Fruit fly (Drosophila melanogaster) whole organism, pupa: ENCODE results near the gene CG43085.

Experiments used
- CG12605 ChIP-seq: fragments of 200-800 bp; sonication (Bioruptor generic); IDR thresholded peaks from 2 replicates; pipeline ENCODE4 v1.3.6; 2022; ENCODE audit warnings: missing biosample characterization, missing genetic modification characterization
- CG13204 ChIP-seq: fragments of 200-800 bp; sonication (Bioruptor generic); optimal IDR thresholded peaks from 2 replicates; lab custom pipeline; 2018; ENCODE audit warnings: missing biosample characterization, mild to moderate bottlenecking, missing genetic modification characterization, moderate library complexity
- CG15710 ChIP-seq: fragments of 200-800 bp; sonication (Bioruptor generic); optimal IDR thresholded peaks from 2 replicates; lab custom pipeline; 2018; ENCODE audit warnings: missing biosample characterization, mild to moderate bottlenecking, missing genetic modification characterization, moderate library complexity
- Ets98B ChIP-seq: fragments of 200-800 bp; sonication (Bioruptor generic); IDR thresholded peaks from 2 replicates; pipeline ENCODE4 v1.3.6; 2022; ENCODE audit warnings: missing biosample characterization, missing genetic modification characterization
- Pif1A ChIP-seq: fragments of 200-800 bp; sonication (Bioruptor generic); optimal IDR thresholded peaks from 3 replicates; lab custom pipeline; 2016; ENCODE audit warnings: missing biosample characterization, missing genetic modification characterization
- Pif1B ChIP-seq: fragments of 200-800 bp; sonication (Bioruptor generic); optimal IDR thresholded peaks from 3 replicates; lab custom pipeline; 2016; ENCODE audit warnings: missing biosample characterization, missing genetic modification characterization
- Snoo ChIP-seq: fragments of 200-800 bp; sonication (Bioruptor generic); optimal IDR thresholded peaks from 3 replicates; lab custom pipeline; 2017; ENCODE audit warnings: missing biosample characterization, mild to moderate bottlenecking, missing genetic modification characterization, inconsistent platforms
- fd96Ca ChIP-seq: fragments of 200-800 bp; sonication (Bioruptor generic); IDR thresholded peaks from 3 replicates; pipeline ENCODE4 v1.3.6; 2022; ENCODE audit warnings: missing biosample characterization, missing genetic modification characterization

DNA sequence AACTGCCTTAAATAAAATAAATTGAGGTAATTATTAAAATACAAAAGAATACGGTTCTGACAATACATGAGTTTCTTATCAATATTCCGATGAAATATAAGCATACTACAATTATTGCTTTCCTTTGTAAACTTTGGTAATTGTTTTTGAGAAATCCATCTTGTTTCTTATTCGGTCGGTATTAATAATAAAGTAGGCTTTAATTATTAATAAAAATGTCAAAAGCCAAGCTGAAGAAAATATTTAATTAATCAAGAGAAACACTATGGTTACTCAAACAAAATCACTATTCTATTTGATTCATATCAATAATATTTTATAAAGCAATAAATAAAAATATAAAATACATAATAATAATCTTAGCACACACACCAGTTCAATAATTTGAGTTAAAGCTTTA is at the start of gene CG43085:
- no peak for TF ChIP-seq Ets98B (GFP tag; lab: Robert Waterston, UW)
- TF ChIP-seq CG13204: no peak
- no peak for TF ChIP-seq Pif1A (GFP tag; lab: Kevin White, UChicago)
- TF ChIP-seq Pif1B (GFP tag; lab: Kevin White, UChicago): no peak
- no peak for TF ChIP-seq fd96Ca
- no peak for TF ChIP-seq CG15710 (tag; lab: Kevin White, UChicago)
- no peak for TF ChIP-seq Snoo (tag; lab: Kevin White, UChicago)
- TF ChIP-seq CG12605 (GFP tag; lab: Robert Waterston, UW): no peak
